Worm (Caenorhabditis elegans) whole organism, L3 larva: ENCODE measurements around the gene F12E12.6.

Experiments used
- ama-1 ChIP-seq: fragments of 150-350 bp; optimal IDR thresholded peaks from 2 replicates; lab custom pipeline; 2018
- ceh-28 ChIP-seq: fragments of 150-350 bp; optimal IDR thresholded peaks from 2 replicates; lab custom pipeline; 2014; ENCODE audit warnings: missing biosample characterization, missing genetic modification reagents, missing genetic modification characterization
- ceh-82 ChIP-seq: fragments of 150-350 bp; optimal IDR thresholded peaks from 2 replicates; lab custom pipeline; 2014; ENCODE audit warnings: missing biosample characterization, missing genetic modification characterization
- ceh-9 ChIP-seq: sonication (generic microtip); optimal IDR thresholded peaks from 2 replicates; lab custom pipeline; 2018; ENCODE audit warnings: missing biosample characterization, missing genetic modification characterization
- eor-1 ChIP-seq, 2 experiments: fragments of 150-350 bp; optimal IDR thresholded peaks; 2 replicates each; lab custom pipeline; 2014 to 2018; ENCODE audit warnings: missing biosample characterization in 2 of 2, missing genetic modification characterization in 2 of 2
- lin-39 ChIP-seq: fragments of 150-350 bp; optimal IDR thresholded peaks from 2 replicates; lab custom pipeline; 2018; ENCODE audit warnings: missing biosample characterization, missing genetic modification reagents, missing genetic modification characterization
- nhr-11 ChIP-seq: fragments of 150-350 bp; optimal IDR thresholded peaks from 2 replicates; lab custom pipeline; 2014; ENCODE audit warnings: missing biosample characterization, missing genetic modification characterization
- nhr-28 ChIP-seq: fragments of 150-350 bp; optimal IDR thresholded peaks from 2 replicates; lab custom pipeline; 2014; ENCODE audit warnings: missing biosample characterization, missing genetic modification characterization
- nhr-67 ChIP-seq: fragments of 150-350 bp; optimal IDR thresholded peaks from 2 replicates; lab custom pipeline; 2014; ENCODE audit warnings: missing biosample characterization, missing genetic modification characterization
- nhr-76 ChIP-seq: fragments of 150-350 bp; sonication (generic microtip); optimal IDR thresholded peaks from 5 replicates; lab custom pipeline; 2014; ENCODE audit warnings: missing biosample characterization, missing genetic modification characterization
- pha-4 ChIP-seq: fragments of 150-350 bp; optimal IDR thresholded peaks from 2 replicates; lab custom pipeline; 2014; ENCODE audit warnings: missing biosample characterization, missing genetic modification reagents, missing genetic modification characterization
- sea-2 ChIP-seq: fragments of 150-350 bp; sonication (generic microtip); optimal IDR thresholded peaks from 4 replicates; lab custom pipeline; 2014; ENCODE audit warnings: missing biosample characterization, missing genetic modification reagents, missing genetic modification characterization
- ztf-4 ChIP-seq: fragments of 150-350 bp; optimal IDR thresholded peaks from 2 replicates; lab custom pipeline; 2014; ENCODE audit warnings: missing biosample characterization, missing genetic modification characterization

ce11 chrII:3757499-3757898 lies 20.8 kb upstream of the F12E12.6 start, which contains the start of gene srx-111:
- TF ChIP-seq nhr-28 (tag; lab: Kevin White, UChicago): no peak
- TF ChIP-seq ceh-9 (tag; lab: Kevin White, UChicago): no peak
- TF ChIP-seq pha-4 (tag; lab: Kevin White, UChicago): no peak
- no peak for TF ChIP-seq ceh-82
- no peak for TF ChIP-seq ztf-4 (tag; lab: Kevin White, UChicago)
- no peak for TF ChIP-seq lin-39
- no peak for TF ChIP-seq ama-1 (lab: Kevin White, UChicago)
- TF ChIP-seq ceh-28 (tag; lab: Kevin White, UChicago): no peak
- no peak for TF ChIP-seq sea-2 (GFP tag; lab: Kevin White, UChicago)
- no peak for TF ChIP-seq eor-1 (tag; optimal IDR thresholded peaks at IDR 0.05; lab: Kevin White, UChicago)
- no peak for TF ChIP-seq nhr-11 (tag; lab: Kevin White, UChicago)
- TF ChIP-seq nhr-76 (tag; lab: Kevin White, UChicago): no peak
- no peak for TF ChIP-seq nhr-67 (tag; lab: Kevin White, UChicago)
